Worm (Caenorhabditis elegans): Measurements from ENCODE around the gene T12A7.2.

The T12A7.2 gene

ce11 chrIV:11772119-11772518, 11.2 kb upstream of the T12A7.2 start:
- TF ChIP-seq ref-1 (GFP tag; conservative IDR thresholded peaks at IDR 0.05) = no peak
- no peak for TF ChIP-seq ztf-23 (GFP tag; IDR thresholded peaks at IDR 0.05)
- no peak for TF ChIP-seq T22C8.4 (GFP tag; IDR thresholded peaks at IDR 0.05)
- TF ChIP-seq flt-1 (GFP tag; IDR thresholded peaks at IDR 0.05) = no peak
- no peak for TF ChIP-seq cog-1 (tag; optimal IDR thresholded peaks at IDR 0.05)
- TF ChIP-seq ztf-29 (GFP tag; IDR thresholded peaks at IDR 0.05) = no peak
- TF ChIP-seq med-1 (GFP tag; optimal IDR thresholded peaks at IDR 0.05; ENCODE audit: insufficient read depth) = no peak
- no peak for TF ChIP-seq tab-1 (GFP tag; IDR thresholded peaks at IDR 0.05)
- no peak for TF ChIP-seq klf-2 (GFP tag; conservative IDR thresholded peaks at IDR 0.05)

ce11 chrIV:11771064-11771463, 10.2 kb upstream of the T12A7.2 start:
- TF ChIP-seq T22C8.4 (GFP tag; IDR thresholded peaks at IDR 0.05) = no peak
- no peak for TF ChIP-seq cog-1 (tag; optimal IDR thresholded peaks at IDR 0.05)
- no peak for TF ChIP-seq med-1 (GFP tag; optimal IDR thresholded peaks at IDR 0.05; ENCODE audit: insufficient read depth)

ce11 chrIV:11769769-11770168, 8.9 kb upstream of the T12A7.2 start:
- TF ChIP-seq flt-1 (GFP tag; IDR thresholded peaks at IDR 0.05) (no peak), ztf-23 (GFP tag; IDR thresholded peaks at IDR 0.05) (no peak), ref-1 (GFP tag; conservative IDR thresholded peaks at IDR 0.05) (no peak), cog-1 (tag; optimal IDR thresholded peaks at IDR 0.05) (no peak), ztf-29 (GFP tag; IDR thresholded peaks at IDR 0.05) (no peak), klf-2 (GFP tag; conservative IDR thresholded peaks at IDR 0.05) (no peak), T22C8.4 (GFP tag; IDR thresholded peaks at IDR 0.05) (no peak), med-1 (GFP tag; optimal IDR thresholded peaks at IDR 0.05; ENCODE audit: insufficient read depth) (no peak), tab-1 (GFP tag; IDR thresholded peaks at IDR 0.05) (no peak)

- TF ChIP-seq T22C8.4 (GFP tag; IDR thresholded peaks at IDR 0.05) (peak; percentile 73), ref-1 (GFP tag; conservative IDR thresholded peaks at IDR 0.05) (no peak)
Observed at ce11 chrIV:11765507-11765906, 4.6 kb upstream of the T12A7.2 start.

ce11 chrIV:11759852-11760251, 1.1 kb downstream of the T12A7.2 start:
- TF ChIP-seq ztf-29 (GFP tag; IDR thresholded peaks at IDR 0.05) (no peak), cog-1 (tag; optimal IDR thresholded peaks at IDR 0.05) (no peak), tab-1 (GFP tag; IDR thresholded peaks at IDR 0.05) (no peak), T22C8.4 (GFP tag; IDR thresholded peaks at IDR 0.05) (no peak), ztf-23 (GFP tag; IDR thresholded peaks at IDR 0.05) (no peak), med-1 (GFP tag; optimal IDR thresholded peaks at IDR 0.05; ENCODE audit: insufficient read depth) (no peak), flt-1 (GFP tag; IDR thresholded peaks at IDR 0.05) (no peak), klf-2 (GFP tag; conservative IDR thresholded peaks at IDR 0.05) (no peak), ref-1 (GFP tag; conservative IDR thresholded peaks at IDR 0.05) (no peak)

- TF ChIP-seq tab-1 (GFP tag; IDR thresholded peaks at IDR 0.05) (no peak), ztf-29 (GFP tag; IDR thresholded peaks at IDR 0.05) (no peak), ztf-23 (GFP tag; IDR thresholded peaks at IDR 0.05) (no peak), klf-2 (GFP tag; conservative IDR thresholded peaks at IDR 0.05) (no peak), cog-1 (tag; optimal IDR thresholded peaks at IDR 0.05) (no peak), ref-1 (GFP tag; conservative IDR thresholded peaks at IDR 0.05) (no peak), T22C8.4 (GFP tag; IDR thresholded peaks at IDR 0.05) (no peak), med-1 (GFP tag; optimal IDR thresholded peaks at IDR 0.05; ENCODE audit: insufficient read depth) (no peak), flt-1 (GFP tag; IDR thresholded peaks at IDR 0.05) (no peak)
Observed at ce11 chrIV:11755907-11756306, 5.0 kb downstream of the T12A7.2 start, which contains the start of gene T12A7.9. TSS of gene T12A7.9 (minus strand) at chrIV:11756007.

ce11 chrIV:11755003-11755402, 5.9 kb downstream of the T12A7.2 start, which contains the start of gene T12A7.10:
TSS of gene T12A7.10 (minus strand) at chrIV:11755103.
- no peak for TF ChIP-seq T22C8.4 (GFP tag; IDR thresholded peaks at IDR 0.05)
- no peak for TF ChIP-seq ref-1 (GFP tag; conservative IDR thresholded peaks at IDR 0.05)
- TF ChIP-seq tab-1 (GFP tag; IDR thresholded peaks at IDR 0.05) = no peak
- no peak for TF ChIP-seq cog-1 (tag; optimal IDR thresholded peaks at IDR 0.05)
- no peak for TF ChIP-seq klf-2 (GFP tag; conservative IDR thresholded peaks at IDR 0.05)
- TF ChIP-seq med-1 (GFP tag; optimal IDR thresholded peaks at IDR 0.05; ENCODE audit: insufficient read depth) = no peak
- TF ChIP-seq flt-1 (GFP tag; IDR thresholded peaks at IDR 0.05) = no peak
- TF ChIP-seq ztf-29 (GFP tag; IDR thresholded peaks at IDR 0.05) = no peak
- TF ChIP-seq ztf-23 (GFP tag; IDR thresholded peaks at IDR 0.05) = no peak

- TF ChIP-seq tab-1 (GFP tag; IDR thresholded peaks at IDR 0.05) = no peak
- no peak for TF ChIP-seq ztf-23 (GFP tag; IDR thresholded peaks at IDR 0.05)
- no peak for TF ChIP-seq ref-1 (GFP tag; conservative IDR thresholded peaks at IDR 0.05)
- TF ChIP-seq med-1 (GFP tag; optimal IDR thresholded peaks at IDR 0.05; ENCODE audit: insufficient read depth) = no peak
- no peak for TF ChIP-seq cog-1 (tag; optimal IDR thresholded peaks at IDR 0.05)
- TF ChIP-seq ztf-29 (GFP tag; IDR thresholded peaks at IDR 0.05) = no peak
- TF ChIP-seq klf-2 (GFP tag; conservative IDR thresholded peaks at IDR 0.05) = no peak
Observed at ce11 chrIV:11754328-11754727, 6.6 kb downstream of the T12A7.2 start, which contains the start of gene scl-18. TSS of gene scl-18 (minus strand) at chrIV:11754428.

- TF ChIP-seq flt-1 (GFP tag; IDR thresholded peaks at IDR 0.05) = no peak
- TF ChIP-seq tab-1 (GFP tag; IDR thresholded peaks at IDR 0.05) = no peak
- TF ChIP-seq med-1 (GFP tag; optimal IDR thresholded peaks at IDR 0.05; ENCODE audit: insufficient read depth) = no peak
- no peak for TF ChIP-seq ztf-23 (GFP tag; IDR thresholded peaks at IDR 0.05)
- TF ChIP-seq cog-1 (tag; optimal IDR thresholded peaks at IDR 0.05) = no peak
- TF ChIP-seq T22C8.4 (GFP tag; IDR thresholded peaks at IDR 0.05) = no peak
- TF ChIP-seq ztf-29 (GFP tag; IDR thresholded peaks at IDR 0.05) = no peak
- TF ChIP-seq klf-2 (GFP tag; conservative IDR thresholded peaks at IDR 0.05) = no peak
- TF ChIP-seq ref-1 (GFP tag; conservative IDR thresholded peaks at IDR 0.05) = no peak
Observed at ce11 chrIV:11748852-11749251, 12.1 kb downstream of the T12A7.2 start, which contains the start of gene T12A7.6. TSS of gene T12A7.6 (plus strand) at chrIV:11749220.

- TF ChIP-seq flt-1 (GFP tag; IDR thresholded peaks at IDR 0.05) (no peak), ref-1 (GFP tag; conservative IDR thresholded peaks at IDR 0.05) (no peak), tab-1 (GFP tag; IDR thresholded peaks at IDR 0.05) (no peak)
Observed at ce11 chrIV:11745340-11745739, 15.6 kb downstream of the T12A7.2 start, which contains the start of gene gem-4. TSS of gene gem-4 (plus strand) at chrIV:11745640.

Data from whole organism, midembryonic.